ENCODE assay signal across 2 fruit fly cellular contexts in the genomic region with DNA sequence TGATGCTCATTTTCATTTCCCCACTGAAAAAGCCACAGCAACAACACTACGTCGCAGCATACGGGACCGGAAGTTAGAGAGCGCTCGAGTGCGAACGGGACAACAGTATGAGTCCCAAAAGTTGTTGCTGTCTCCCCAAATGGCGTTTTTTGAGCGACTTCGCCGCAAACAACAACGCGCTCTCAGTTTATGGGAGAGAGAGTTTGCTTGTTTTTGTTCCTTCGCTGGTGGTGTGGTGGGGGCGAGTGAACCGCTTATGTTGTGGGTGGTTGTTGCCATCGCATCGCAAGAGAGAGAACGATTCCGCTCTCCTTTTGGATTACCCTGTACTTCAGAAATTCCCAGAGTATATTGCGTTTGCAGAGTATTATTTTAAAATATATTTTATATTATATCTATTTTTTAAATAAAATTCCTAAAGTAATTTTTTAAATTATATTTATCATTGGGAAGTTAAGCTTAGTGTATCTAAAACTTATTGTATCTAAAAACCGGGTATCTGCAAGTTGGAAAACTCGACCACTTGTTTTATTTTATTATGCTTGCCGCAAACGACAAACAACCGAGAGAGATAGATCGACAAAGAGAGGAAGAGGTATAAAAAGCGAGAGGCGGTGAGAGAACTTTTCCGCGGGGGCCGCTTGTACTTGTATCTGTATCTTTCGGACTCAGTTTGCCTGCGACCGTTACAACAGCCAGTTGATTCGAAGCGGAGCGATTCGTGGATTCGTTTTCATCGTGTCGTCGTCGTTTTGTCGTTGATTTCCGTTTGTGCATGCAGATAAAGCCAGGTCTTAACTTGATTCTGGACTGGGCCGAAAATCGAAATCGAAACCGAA.
TF ChIP-seq lines count a peak whose summit lies in the region.

A gene (plus strand): TSS at position 669 of the 839 bp plus-strand sequence.

TF ChIP-seq in whole organism, embryonic, 481 proteins besides CTCF, POLR2A, EP300 and RAD21 (continued from another document and continues in another):
- TF ChIP-seq CG6254 (GFP tag; optimal IDR thresholded peaks at IDR 0.05; lab: Kevin White, UChicago): peak; percentile 96
- TF ChIP-seq her (GFP tag; optimal IDR thresholded peaks at IDR 0.05; lab: Kevin White, UChicago): peak; percentile 39
- peak; percentile 99 for TF ChIP-seq ranshi (GFP tag; IDR thresholded peaks at IDR 0.05; lab: Robert Waterston, UW)
- peak; percentile 100 for TF ChIP-seq CG8924 (tag; optimal IDR thresholded peaks at IDR 0.05; lab: Kevin White, UChicago)
- peak; percentile 48; the same call in 1 of the 2 replicates for TF ChIP-seq inv (GFP tag; IDR thresholded peaks at IDR 0.05; lab: Robert Waterston, UW; ENCODE audit: partially characterized antibody)
- TF ChIP-seq CG4730 (GFP tag; IDR thresholded peaks at IDR 0.05; lab: Robert Waterston, UW): peak; percentile 98
- TF ChIP-seq Gug (GFP tag; IDR thresholded peaks at IDR 0.05; lab: Robert Waterston, UW): peak; percentile 96
- TF ChIP-seq CG8281 (tag; optimal IDR thresholded peaks at IDR 0.05; lab: Kevin White, UChicago): peak; percentile 94
- TF ChIP-seq CG10321 (GFP tag; IDR thresholded peaks at IDR 0.05; lab: Robert Waterston, UW): peak; percentile 97
- TF ChIP-seq abd-A (tag; optimal IDR thresholded peaks at IDR 0.05; lab: Kevin White, UChicago): peak; percentile 97
- peak; percentile 99 for TF ChIP-seq Dbx (GFP tag; IDR thresholded peaks at IDR 0.05; lab: Robert Waterston, UW)
- TF ChIP-seq CG13775 (GFP tag; optimal IDR thresholded peaks at IDR 0.05; lab: Kevin White, UChicago): peak; percentile 98
- TF ChIP-seq Sry-δ (GFP tag; optimal IDR thresholded peaks at IDR 0.05; lab: Kevin White, UChicago): peak; percentile 18
- TF ChIP-seq disco-r (GFP tag; optimal IDR thresholded peaks at IDR 0.05; lab: Kevin White, UChicago): peak; percentile 20
- no peak for TF ChIP-seq Hmx (GFP tag; optimal IDR thresholded peaks at IDR 0.05; lab: Kevin White, UChicago)
- TF ChIP-seq onecut (GFP tag; IDR thresholded peaks at IDR 0.05; lab: Robert Waterston, UW): peak; percentile 93
- TF ChIP-seq CG17328 (GFP tag; IDR thresholded peaks at IDR 0.05; lab: Robert Waterston, UW): peak; percentile 98
- peak; percentile 44 for TF ChIP-seq ems (GFP tag; optimal IDR thresholded peaks at IDR 0.05; lab: Kevin White, UChicago)
- peak; percentile 98 for TF ChIP-seq CG3407 (GFP tag; optimal IDR thresholded peaks at IDR 0.05; lab: Kevin White, UChicago)
- TF ChIP-seq CG11560 (tag; IDR thresholded peaks at IDR 0.05; lab: Robert Waterston, UW): peak; percentile 94
- TF ChIP-seq Meics (GFP tag; optimal IDR thresholded peaks at IDR 0.05; lab: Kevin White, UChicago): peak; percentile 99
- TF ChIP-seq emc (GFP tag; optimal IDR thresholded peaks at IDR 0.05; lab: Kevin White, UChicago): peak; percentile 33
- TF ChIP-seq dysf (GFP tag; IDR thresholded peaks at IDR 0.05; lab: Robert Waterston, UW): peak; percentile 99
- TF ChIP-seq D19A (tag; optimal IDR thresholded peaks at IDR 0.05; lab: Kevin White, UChicago): peak; percentile 98
- TF ChIP-seq C15 (GFP tag; IDR thresholded peaks at IDR 0.05; lab: Robert Waterston, UW): peak; percentile 97
- peak; percentile 96 for TF ChIP-seq gt (GFP tag; IDR thresholded peaks at IDR 0.05; lab: Robert Waterston, UW)
- TF ChIP-seq CG12659 (GFP tag; optimal IDR thresholded peaks at IDR 0.05; lab: Kevin White, UChicago): peak; percentile 99
- peak; percentile 96 for TF ChIP-seq Ets65A (GFP tag; lab: Kevin White, UChicago)
- TF ChIP-seq schlank (tag; optimal IDR thresholded peaks at IDR 0.05; lab: Kevin White, UChicago): peak; percentile 69
- peak; percentile 69 to 80 for TF ChIP-seq Pdp1 (GFP tag; optimal IDR thresholded peaks at IDR 0.05; lab: Kevin White, UChicago)
- TF ChIP-seq Xbp1 (GFP tag; optimal IDR thresholded peaks at IDR 0.05; lab: Kevin White, UChicago): peak; percentile 98
- TF ChIP-seq gsb (GFP tag; IDR thresholded peaks at IDR 0.05; lab: Robert Waterston, UW): peak; percentile 97
- TF ChIP-seq CG9609 (GFP tag; optimal IDR thresholded peaks at IDR 0.05; lab: Kevin White, UChicago): peak; percentile 44
- peak; percentile 26 for TF ChIP-seq en (GFP tag; optimal IDR thresholded peaks at IDR 0.05; lab: Kevin White, UChicago)
- peak; percentile 31 for TF ChIP-seq gro (GFP tag; optimal IDR thresholded peaks at IDR 0.05; lab: Kevin White, UChicago)
- peak; percentile 96 for TF ChIP-seq Gsc (GFP tag; IDR thresholded peaks at IDR 0.05; lab: Robert Waterston, UW)
- peak; percentile 65 for TF ChIP-seq bbx (GFP tag; IDR thresholded peaks at IDR 0.05; lab: Robert Waterston, UW; ENCODE audit: partially characterized antibody)
- TF ChIP-seq fd3F (GFP tag; optimal IDR thresholded peaks at IDR 0.05; lab: Kevin White, UChicago): peak; percentile 99
- peak; percentile 87 for TF ChIP-seq CG4707 (GFP tag; optimal IDR thresholded peaks at IDR 0.05; lab: Kevin White, UChicago)
- TF ChIP-seq CG31365 (tag; optimal IDR thresholded peaks at IDR 0.05; lab: Kevin White, UChicago): peak; percentile 62
- TF ChIP-seq CG11696 (GFP tag; IDR thresholded peaks at IDR 0.05; lab: Robert Waterston, UW): peak; percentile 93
- TF ChIP-seq NfI (GFP tag; optimal IDR thresholded peaks at IDR 0.05; lab: Kevin White, UChicago): peak; percentile 98
- peak; percentile 92 for TF ChIP-seq CG8765 (GFP tag; IDR thresholded peaks at IDR 0.05; lab: Robert Waterston, UW)
- TF ChIP-seq CG7786 (GFP tag; optimal IDR thresholded peaks at IDR 0.05; lab: Kevin White, UChicago): peak; percentile 75
- TF ChIP-seq Ptx1 (GFP tag; IDR thresholded peaks at IDR 0.05; lab: Robert Waterston, UW): peak; percentile 100
- TF ChIP-seq Sry-β (GFP tag; optimal IDR thresholded peaks at IDR 0.05; lab: Kevin White, UChicago): peak; percentile 83
- TF ChIP-seq eyg (GFP tag; optimal IDR thresholded peaks at IDR 0.05; lab: Kevin White, UChicago): peak; percentile 42
- TF ChIP-seq slou (GFP tag; optimal IDR thresholded peaks at IDR 0.05; lab: Kevin White, UChicago): peak; percentile 89
- peak; percentile 98 for TF ChIP-seq danr (GFP tag; IDR thresholded peaks at IDR 0.05; lab: Robert Waterston, UW)
- peak; percentile 99 for TF ChIP-seq H15 (GFP tag; IDR thresholded peaks at IDR 0.05; lab: Robert Waterston, UW)
- no peak for TF ChIP-seq CG8089 (GFP tag; optimal IDR thresholded peaks at IDR 0.05; lab: Kevin White, UChicago)
- TF ChIP-seq NFAT (GFP tag; IDR thresholded peaks at IDR 0.05; lab: Robert Waterston, UW): peak; percentile 96; the same call in 1 of the 2 replicates
- TF ChIP-seq dmrt99B (tag; optimal IDR thresholded peaks at IDR 0.05; lab: Kevin White, UChicago): peak; percentile 100
- TF ChIP-seq CG2202 (tag; optimal IDR thresholded peaks at IDR 0.05; lab: Kevin White, UChicago): peak; percentile 98
- TF ChIP-seq CG7839 (tag; optimal IDR thresholded peaks at IDR 0.05; lab: Kevin White, UChicago): peak; percentile 100
- peak; percentile 94 for TF ChIP-seq psq (GFP tag; optimal IDR thresholded peaks at IDR 0.05; lab: Kevin White, UChicago)
- peak; percentile 100 for TF ChIP-seq Sox102F (GFP tag; optimal IDR thresholded peaks at IDR 0.05; lab: Kevin White, UChicago)
- peak; percentile 100 for TF ChIP-seq CG31441 (GFP tag; IDR thresholded peaks at IDR 0.05; lab: Robert Waterston, UW)
- peak; percentile 10 for TF ChIP-seq btn (GFP tag; optimal IDR thresholded peaks at IDR 0.05; lab: Kevin White, UChicago)
- TF ChIP-seq Antp (GFP tag; optimal IDR thresholded peaks at IDR 0.05; lab: Kevin White, UChicago): peak; percentile 66

TF ChIP-seq in whole organism, prepupa, 60 proteins besides CTCF, POLR2A, EP300 and RAD21 (continued from another document):
- TF ChIP-seq CG16779 (tag; optimal IDR thresholded peaks at IDR 0.05; lab: Kevin White, UChicago) (peak; percentile 97), CG7368 (GFP tag; optimal IDR thresholded peaks at IDR 0.05; lab: Kevin White, UChicago) (peak; percentile 92), CG11902 (GFP tag; optimal IDR thresholded peaks at IDR 0.05; lab: Kevin White, UChicago) (peak; percentile 91), CG15336 (GFP tag; IDR thresholded peaks at IDR 0.05; lab: Robert Waterston, UW) (peak; percentile 99), vri (GFP tag; optimal IDR thresholded peaks at IDR 0.05; lab: Kevin White, UChicago) (peak; percentile 87), CG6792 (GFP tag; optimal IDR thresholded peaks at IDR 0.05; lab: Kevin White, UChicago) (peak; percentile 96), spab (GFP tag; optimal IDR thresholded peaks at IDR 0.05; lab: Kevin White, UChicago) (peak; percentile 97), Hr4 (GFP tag; optimal IDR thresholded peaks at IDR 0.05; lab: Kevin White, UChicago) (peak; percentile 92), CG3032 (tag; optimal IDR thresholded peaks at IDR 0.05; lab: Kevin White, UChicago) (peak; percentile 99), acj6 (GFP tag; optimal IDR thresholded peaks at IDR 0.05; lab: Kevin White, UChicago) (peak; percentile 95), dsx (GFP tag; optimal IDR thresholded peaks at IDR 0.05; lab: Kevin White, UChicago; ENCODE audit: poor library complexity, severe bottlenecking) (peak; percentile 98), CG32006 (GFP tag; optimal IDR thresholded peaks at IDR 0.05; lab: Kevin White, UChicago) (peak; percentile 99), cyc (GFP tag; optimal IDR thresholded peaks at IDR 0.05; lab: Kevin White, UChicago) (peak; percentile 87), CG31627 (GFP tag; optimal IDR thresholded peaks at IDR 0.05; lab: Kevin White, UChicago) (peak; percentile 77)
